Worm (Caenorhabditis elegans) whole organism, L4 larva: ENCODE results near the gene srj-25.
A peak's percentile ranks its signal among the peaks of the same experiment; 100 is the strongest.

Experiments used
- D1046.2 ChIP-seq: fragments of 200-800 bp; sonication (Bioruptor generic); IDR thresholded peaks from 2 replicates; pipeline ENCODE4 v1.3.6; 2022; ENCODE audit warnings: missing genetic modification characterization, missing compliant biosample characterization
- F44E2.7 ChIP-seq: fragments of 200-800 bp; sonication (Bioruptor generic); IDR thresholded peaks from 2 replicates; pipeline ENCODE4 v2.1.2; 2022; ENCODE audit warnings: missing genetic modification characterization, missing compliant biosample characterization
- Y5F2A.4 ChIP-seq: fragments of 200-800 bp; sonication (Bioruptor generic); optimal IDR thresholded peaks from 2 replicates; lab custom pipeline; 2018; ENCODE audit warnings: mild to moderate bottlenecking, missing genetic modification characterization, missing compliant biosample characterization
- aha-1 ChIP-seq: fragments of 150-350 bp; peaks from one replicate; lab custom pipeline; 2014; ENCODE audit warnings: missing biosample characterization, missing genetic modification characterization
- ama-1 ChIP-seq: fragments of 150-350 bp; optimal IDR thresholded peaks from 2 replicates; lab custom pipeline; 2014; ENCODE audit warnings: inconsistent platforms, mixed read lengths
- arid-1 ChIP-seq: fragments of 200-800 bp; sonication (Bioruptor generic); conservative IDR thresholded peaks from 2 replicates; pipeline ENCODE4 v1.3.6; 2022; ENCODE audit warnings: missing genetic modification reagents, missing genetic modification characterization, missing compliant biosample characterization
- ceh-20 ChIP-seq: fragments of 200-800 bp; sonication (Bioruptor generic); IDR thresholded peaks from 2 replicates; pipeline ENCODE4 v1.3.6; 2022; ENCODE audit warnings: missing genetic modification reagents, missing genetic modification characterization, missing compliant biosample characterization
- ceh-44 ChIP-seq: fragments of 200-800 bp; sonication (Bioruptor generic); IDR thresholded peaks from 2 replicates; pipeline ENCODE4 v1.3.6; 2022; ENCODE audit warnings: missing genetic modification reagents, missing genetic modification characterization, missing compliant biosample characterization
- ceh-82 ChIP-seq: sonication (generic microtip); optimal IDR thresholded peaks from 2 replicates; lab custom pipeline; 2017; ENCODE audit warnings: missing biosample characterization, missing genetic modification characterization
- daf-16 ChIP-seq, 3 experiments: sonication (generic microtip); optimal IDR thresholded peaks; 2 replicates each; lab custom pipeline; 2016 to 2017; ENCODE audit warnings: missing genetic modification characterization in 3 of 3, missing genetic modification reagents in 3 of 3, mild to moderate bottlenecking in 2 of 3, missing compliant biosample characterization in 2 of 3, missing biosample characterization in 1 of 3, moderate library complexity in 1 of 3
- daf-19 ChIP-seq: fragments of 200-800 bp; sonication (Bioruptor generic); conservative IDR thresholded peaks from 2 replicates; pipeline ENCODE4 v1.3.6; 2022; ENCODE audit warnings: missing genetic modification characterization, missing compliant biosample characterization
- daf-8 ChIP-seq: fragments of 200-800 bp; sonication (Bioruptor generic); IDR thresholded peaks from 2 replicates; pipeline ENCODE4 v1.3.6; 2022; ENCODE audit warnings: missing genetic modification characterization, missing compliant biosample characterization
- dmd-6 ChIP-seq: fragments of 200-800 bp; sonication (Bioruptor generic); IDR thresholded peaks from 2 replicates; pipeline ENCODE4 v1.3.6; 2022; ENCODE audit warnings: missing genetic modification reagents, missing genetic modification characterization, missing compliant biosample characterization
- dmd-9 ChIP-seq: fragments of 200-800 bp; sonication (Bioruptor generic); IDR thresholded peaks from 2 replicates; pipeline ENCODE4 v1.3.6; 2022; ENCODE audit warnings: missing genetic modification reagents, missing genetic modification characterization, missing compliant biosample characterization
- egl-27 ChIP-seq: sonication (generic microtip); optimal IDR thresholded peaks from 3 replicates; lab custom pipeline; 2017; ENCODE audit warnings: missing biosample characterization, missing genetic modification reagents, missing genetic modification characterization
- egl-43 ChIP-seq: fragments of 200-800 bp; sonication (Bioruptor generic); IDR thresholded peaks from 2 replicates; pipeline ENCODE4 v1.3.6; 2022; ENCODE audit warnings: missing genetic modification reagents, missing genetic modification characterization, missing compliant biosample characterization
- fkh-10 ChIP-seq: fragments of 150-350 bp; optimal IDR thresholded peaks from 2 replicates; lab custom pipeline; 2014; ENCODE audit warnings: missing biosample characterization, missing genetic modification reagents, missing genetic modification characterization
- gei-8 ChIP-seq: fragments of 200-800 bp; sonication (Bioruptor generic); optimal IDR thresholded peaks from 2 replicates; lab custom pipeline; 2018; ENCODE audit warnings: mild to moderate bottlenecking, missing genetic modification characterization, missing compliant biosample characterization
- hlh-11 ChIP-seq: fragments of 200-800 bp; sonication (Bioruptor generic); optimal IDR thresholded peaks from 2 replicates; lab custom pipeline; 2018; ENCODE audit warnings: mild to moderate bottlenecking, missing genetic modification characterization, missing compliant biosample characterization
- jun-1 ChIP-seq: fragments of 150-350 bp; optimal IDR thresholded peaks from 2 replicates; lab custom pipeline; 2014; ENCODE audit warnings: missing biosample characterization, missing genetic modification reagents, missing genetic modification characterization
- lim-7 ChIP-seq: fragments of 200-800 bp; sonication (Bioruptor generic); IDR thresholded peaks from 2 replicates; pipeline ENCODE4 v1.3.6; 2022; ENCODE audit warnings: missing genetic modification characterization, missing compliant biosample characterization
- lin-13 ChIP-seq: fragments of 150-350 bp; optimal IDR thresholded peaks from 2 replicates; lab custom pipeline; 2014; ENCODE audit warnings: missing biosample characterization, missing genetic modification reagents, missing genetic modification characterization
- lin-15B ChIP-seq: fragments of 150-350 bp; sonication (generic microtip); optimal IDR thresholded peaks from 3 replicates; lab custom pipeline; 2014; ENCODE audit warnings: missing biosample characterization, missing genetic modification characterization
- lin-38 ChIP-seq: fragments of 200-800 bp; sonication (Bioruptor generic); IDR thresholded peaks from 2 replicates; pipeline ENCODE4 v1.3.6; 2022; ENCODE audit warnings: missing genetic modification reagents, missing genetic modification characterization, missing compliant biosample characterization
- lin-39 ChIP-seq: fragments of 150-350 bp; optimal IDR thresholded peaks from 2 replicates; lab custom pipeline; 2014; ENCODE audit warnings: missing biosample characterization, missing genetic modification reagents, missing genetic modification characterization
- lsy-2 ChIP-seq, 2 experiments: fragments of 150-350 bp in 1 of 2; sonication (generic microtip) in 1 of 2; optimal IDR thresholded peaks; 2 replicates each; lab custom pipeline; 2014 to 2017; ENCODE audit warnings: missing biosample characterization in 2 of 2, missing genetic modification characterization in 2 of 2
- mdl-1 ChIP-seq, 2 experiments: fragments of 150-350 bp in 1 of 2; sonication (generic microtip) in 1 of 2; optimal IDR thresholded peaks; 2 replicates each; lab custom pipeline; 2014 to 2017; ENCODE audit warnings: missing biosample characterization in 2 of 2, missing genetic modification characterization in 2 of 2
- mep-1 ChIP-seq: fragments of 150-350 bp; sonication (generic microtip); optimal IDR thresholded peaks from 3 replicates; lab custom pipeline; 2014; ENCODE audit warnings: missing biosample characterization, missing genetic modification characterization
- mes-2 ChIP-seq: sonication (generic microtip); optimal IDR thresholded peaks from 2 replicates; lab custom pipeline; 2016; ENCODE audit warnings: missing genotype, mild to moderate bottlenecking, missing genetic modification characterization, missing compliant biosample characterization; ENCODE audit not compliant: poor library complexity, severe bottlenecking
- mxl-3 ChIP-seq: fragments of 200-800 bp; sonication (Bioruptor generic); optimal IDR thresholded peaks from 2 replicates; lab custom pipeline; 2018; ENCODE audit warnings: mild to moderate bottlenecking, missing genetic modification characterization, missing compliant biosample characterization
- nhr-10 ChIP-seq: fragments of 150-350 bp; optimal IDR thresholded peaks from 2 replicates; lab custom pipeline; 2014; ENCODE audit warnings: missing biosample characterization, missing genetic modification characterization
- nhr-237 ChIP-seq: sonication (generic microtip); optimal IDR thresholded peaks from 2 replicates; lab custom pipeline; 2017; ENCODE audit warnings: missing biosample characterization, missing genetic modification characterization
- nhr-28 ChIP-seq: fragments of 150-350 bp; optimal IDR thresholded peaks from 2 replicates; lab custom pipeline; 2014; ENCODE audit warnings: missing biosample characterization, missing genetic modification characterization
- nhr-42 ChIP-seq: fragments of 200-800 bp; sonication (Bioruptor generic); IDR thresholded peaks from 2 replicates; pipeline ENCODE4 v1.3.6; 2022; ENCODE audit warnings: missing genetic modification characterization, missing compliant biosample characterization
- nhr-48 ChIP-seq: sonication (generic microtip); optimal IDR thresholded peaks from 2 replicates; lab custom pipeline; 2016; ENCODE audit warnings: mild to moderate bottlenecking, missing genetic modification characterization, missing compliant biosample characterization
- pha-4 ChIP-seq, 2 experiments: fragments of 150-350 bp in 1 of 2; fragments of 200-800 bp in 1 of 2; sonication (Bioruptor generic) in 1 of 2; IDR thresholded peaks in 1 of 2; optimal IDR thresholded peaks in 1 of 2; 2 replicates each; pipeline versions ENCODE4 v1.3.6 to Lab custom; 2014 to 2022; ENCODE audit warnings: missing genetic modification characterization in 2 of 2, missing genetic modification reagents in 2 of 2, missing biosample characterization in 1 of 2, missing compliant biosample characterization in 1 of 2
- php-3 ChIP-seq: fragments of 200-800 bp; sonication (Bioruptor generic); IDR thresholded peaks from 2 replicates; pipeline ENCODE4 v1.3.6; 2022; ENCODE audit warnings: missing genetic modification reagents, missing genetic modification characterization, missing compliant biosample characterization
- pqm-1 ChIP-seq: sonication (generic microtip); optimal IDR thresholded peaks from 2 replicates; lab custom pipeline; 2017; ENCODE audit warnings: missing biosample characterization, missing genetic modification characterization
- sdz-12 ChIP-seq: fragments of 200-800 bp; sonication (Bioruptor generic); optimal IDR thresholded peaks from 2 replicates; lab custom pipeline; 2018; ENCODE audit warnings: mild to moderate bottlenecking, missing genetic modification characterization, missing compliant biosample characterization
- tag-97 ChIP-seq: fragments of 200-800 bp; sonication (Bioruptor generic); IDR thresholded peaks from 2 replicates; pipeline ENCODE4 v1.3.6; 2022; ENCODE audit warnings: missing genetic modification characterization, missing compliant biosample characterization
- vab-7 ChIP-seq: fragments of 200-800 bp; sonication (Bioruptor generic); IDR thresholded peaks from 2 replicates; pipeline ENCODE4 v1.3.6; 2022; ENCODE audit warnings: missing genetic modification reagents, missing genetic modification characterization, missing compliant biosample characterization
- zfp-3 ChIP-seq: fragments of 200-800 bp; sonication (Bioruptor generic); conservative IDR thresholded peaks from 2 replicates; pipeline ENCODE4 v1.3.6; 2022; ENCODE audit warnings: missing genetic modification reagents, missing genetic modification characterization, missing compliant biosample characterization
- zip-2 ChIP-seq: fragments of 150-350 bp; optimal IDR thresholded peaks from 2 replicates; lab custom pipeline; 2014; ENCODE audit warnings: missing biosample characterization, missing genetic modification characterization
- ztf-11 ChIP-seq: fragments of 150-350 bp; optimal IDR thresholded peaks from 2 replicates; lab custom pipeline; 2014; ENCODE audit warnings: missing biosample characterization, missing genetic modification characterization

The srj-25 gene

ce11 chrV:727484-728351 is 8.4 kb downstream of the srj-25 start, which contains the start of the genes icl-1 and srh-2 (continued):
- TF ChIP-seq pqm-1 (tag; lab: Kevin White, UChicago) (no peak), egl-43 (GFP tag; lab: Robert Waterston, UW) (peak; percentile 73), ceh-82 (no peak), mxl-3 (GFP tag; lab: Kevin White, UChicago) (no peak), gei-8 (no peak), lin-13 (no peak), egl-27 (tag; lab: Kevin White, UChicago) (no peak), ceh-44 (GFP tag; lab: Robert Waterston, UW) (no peak), ztf-11 (tag; lab: Kevin White, UChicago) (no peak), nhr-48 (tag; lab: Kevin White, UChicago) (peak; percentile 40), Y5F2A.4 (peak; percentile 65), hlh-11 (tag; lab: Kevin White, UChicago) (peak; percentile 84), jun-1 (tag; lab: Kevin White, UChicago) (no peak), dmd-6 (GFP tag; lab: Robert Waterston, UW) (peak; percentile 32; the same call in 1 of the 2 replicates), lin-15B (tag; lab: Kevin White, UChicago) (no peak), zip-2 (tag; lab: Kevin White, UChicago) (no peak), mdl-1 (tag; optimal IDR thresholded peaks at IDR 0.05; lab: Kevin White, UChicago) (peak; percentile 66 to 75), F44E2.7 (GFP tag; lab: Robert Waterston, UW) (no peak), php-3 (no peak), sdz-12 (GFP tag; lab: Kevin White, UChicago) (peak; percentile 84), tag-97 (GFP tag; lab: Robert Waterston, UW) (no peak), nhr-28 (peak; percentile 67), ceh-20 (GFP tag; lab: Robert Waterston, UW) (peak; percentile 9; the same call in 1 of the 2 replicates)

DNA sequence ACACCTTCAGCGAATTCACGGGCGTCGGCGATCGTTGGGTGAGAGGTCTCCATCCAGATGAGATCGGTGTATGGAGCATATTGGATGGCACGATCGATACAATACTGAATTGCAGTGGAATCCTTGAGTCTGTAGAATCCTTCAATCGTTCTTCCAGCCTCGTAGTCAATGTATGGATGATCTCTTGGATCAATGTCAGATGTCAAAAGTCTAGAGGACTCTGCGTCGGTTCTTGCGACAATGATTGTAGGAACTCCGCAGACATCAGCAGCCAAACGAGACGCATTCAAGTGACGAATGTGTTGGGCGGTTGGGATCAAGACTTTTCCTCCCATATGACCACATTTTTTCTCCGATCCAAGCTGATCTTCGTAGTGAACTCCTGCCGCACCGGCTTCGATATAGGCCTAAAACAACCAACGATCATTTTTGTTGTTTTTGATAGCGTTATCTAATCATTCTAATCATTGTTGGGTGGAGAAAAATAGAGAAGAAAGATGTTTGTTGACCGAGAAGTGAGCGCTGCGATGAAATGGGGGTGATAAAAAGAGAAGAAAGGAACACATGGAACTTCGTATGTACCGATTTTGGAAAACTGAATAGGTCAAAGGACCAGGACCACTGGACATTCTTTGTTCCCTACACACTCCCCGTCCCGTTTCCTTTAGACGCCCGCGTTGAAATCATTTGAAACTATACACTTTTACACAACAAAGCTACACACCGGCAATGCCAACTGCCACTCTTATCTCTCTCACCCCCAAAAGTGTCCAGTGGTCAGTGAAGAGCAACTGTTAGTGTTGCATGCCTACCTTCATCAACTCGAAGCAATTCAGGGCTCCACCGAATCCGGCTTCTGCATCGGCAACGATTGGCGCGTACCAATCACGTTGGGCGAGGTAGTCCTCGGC is 9.2 kb downstream of the srj-25 start:
- TF ChIP-seq lin-38 (GFP tag; lab: Robert Waterston, UW) (0 out of 2 replicates have a peak, but pooled peaks have one; percentile 3), nhr-10 (peak; percentile 22), lin-13 (no peak), zfp-3 (GFP tag; lab: Robert Waterston, UW) (peak; percentile 41; the same call in 1 of the 2 replicates), lsy-2 (tag; optimal IDR thresholded peaks at IDR 0.05; lab: Kevin White, UChicago) (no peak), arid-1 (GFP tag; lab: Robert Waterston, UW) (no peak), dmd-6 (GFP tag; lab: Robert Waterston, UW) (no peak; the same call in 1 of the 2 replicates), D1046.2 (no peak), lim-7 (0 out of 2 replicates have a peak, but pooled peaks have one; percentile 8), aha-1 (tag; lab: Kevin White, UChicago) (peak; percentile 97), nhr-28 (peak; percentile 26), F44E2.7 (GFP tag; lab: Robert Waterston, UW) (no peak), dmd-9 (GFP tag; lab: Robert Waterston, UW) (peak; percentile 7; the same call in 1 of the 2 replicates), nhr-42 (GFP tag; lab: Robert Waterston, UW) (peak; percentile 24; the same call in 1 of the 2 replicates), pha-4 (GFP tag; IDR thresholded peaks at IDR 0.05; lab: Robert Waterston, UW) (peak; percentile 18; the same call in 1 of the 2 replicates), pha-4 (tag; optimal IDR thresholded peaks at IDR 0.05; lab: Kevin White, UChicago) (no peak), mes-2 (tag; lab: Kevin White, UChicago) (peak; percentile 11), daf-19 (0 out of 2 replicates have a peak, but pooled peaks have one; percentile 38), daf-8 (GFP tag; lab: Robert Waterston, UW) (no peak), vab-7 (GFP tag; lab: Robert Waterston, UW) (no peak), lin-39 (tag; lab: Kevin White, UChicago) (no peak), mep-1 (tag; lab: Kevin White, UChicago) (peak; percentile 30), nhr-237 (no peak), fkh-10 (GFP tag; lab: Kevin White, UChicago) (no peak), daf-16 (GFP tag; optimal IDR thresholded peaks at IDR 0.05; lab: Kevin White, UChicago) (peak in 1 of 2 experiments; percentile 6), daf-16 (tag; optimal IDR thresholded peaks at IDR 0.05; lab: Kevin White, UChicago) (no peak), php-3 (no peak), ama-1 (lab: Kevin White, UChicago) (peak; percentile 89)
